Fruit fly (Drosophila melanogaster): ENCODE measurements around the gene LysS.

dm6 chr3L:1250396-1250795 is 22.8 kb downstream of the LysS start, which contains the start of gene Bfc:
- no peak for TF ChIP-seq net (GFP tag; optimal IDR thresholded peaks at IDR 0.05)
- TF ChIP-seq CG6854 (GFP tag; optimal IDR thresholded peaks at IDR 0.05): no peak
- TF ChIP-seq CG16779 (tag; optimal IDR thresholded peaks at IDR 0.05): no peak
- no peak for TF ChIP-seq dsx (GFP tag; optimal IDR thresholded peaks at IDR 0.05; ENCODE audit: poor library complexity, severe bottlenecking)
- no peak for TF ChIP-seq fd59A (GFP tag; optimal IDR thresholded peaks at IDR 0.05)
- no peak for TF ChIP-seq acj6 (GFP tag; optimal IDR thresholded peaks at IDR 0.05)
- no peak for TF ChIP-seq CG11294 (GFP tag; IDR thresholded peaks at IDR 0.05)
- TF ChIP-seq Blimp-1 (GFP tag; optimal IDR thresholded peaks at IDR 0.05): no peak
- TF ChIP-seq CG34406 (GFP tag; optimal IDR thresholded peaks at IDR 0.05): no peak
- no peak for TF ChIP-seq CG15336 (GFP tag; IDR thresholded peaks at IDR 0.05)
- no peak for TF ChIP-seq Eip78C (GFP tag)

Measured in whole organism, prepupa.